Worm (Caenorhabditis elegans): ENCODE data around the gene ndus-8.

The ndus-8 gene

DNA sequence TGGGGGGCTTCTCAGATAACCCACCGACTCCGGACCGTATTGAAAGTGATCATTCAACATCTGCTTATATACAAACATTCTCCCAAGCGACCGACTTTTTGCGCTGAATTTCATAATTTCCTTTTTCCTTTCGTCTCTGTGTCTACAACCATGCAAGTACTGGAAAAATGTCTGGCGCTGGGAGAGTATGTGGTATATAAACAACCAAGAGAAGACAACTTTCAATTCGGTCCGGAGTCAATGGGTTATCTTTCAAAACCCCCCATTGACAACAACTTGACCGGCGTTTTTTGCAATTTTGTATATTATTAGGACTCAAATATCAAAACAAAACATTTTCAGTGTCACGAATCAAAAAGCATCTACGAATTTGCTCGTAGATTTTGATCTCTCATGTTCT is 44.5 kb upstream of the ndus-8 start (continued):
- TF ChIP-seq lin-40 (tag; optimal IDR thresholded peaks at IDR 0.05) (peak; percentile 90), madf-10 (tag; optimal IDR thresholded peaks at IDR 0.05) (peak; percentile 62), dpl-1 (GFP tag; optimal IDR thresholded peaks at IDR 0.05) (peak; percentile 18), bed-2 (GFP tag; IDR thresholded peaks at IDR 0.05) (no peak), lsy-27 (tag; optimal IDR thresholded peaks at IDR 0.05; ENCODE audit: borderline replicate concordance, insufficient read depth) (no peak), hsf-1 (GFP tag; IDR thresholded peaks at IDR 0.05) (no peak), B0019.2 (GFP tag; conservative IDR thresholded peaks at IDR 0.05) (no peak), Y79H2A.3 (GFP tag; conservative IDR thresholded peaks at IDR 0.05) (no peak), F39B2.1 (GFP tag; IDR thresholded peaks at IDR 0.05) (no peak), chd-7 (tag; optimal IDR thresholded peaks at IDR 0.05) (peak; percentile 71), aptf-2 (GFP tag; conservative IDR thresholded peaks at IDR 0.05) (no peak), bed-1 (GFP tag; IDR thresholded peaks at IDR 0.05) (no peak), him-1 (tag; optimal IDR thresholded peaks at IDR 0.05) (no peak), mxl-1 (tag; optimal IDR thresholded peaks at IDR 0.05) (no peak), hlh-26 (GFP tag; conservative IDR thresholded peaks at IDR 0.05) (no peak), C06A6.2 (GFP tag; conservative IDR thresholded peaks at IDR 0.05) (peak; percentile 79), D2030.7 (GFP tag; IDR thresholded peaks at IDR 0.05) (no peak), madf-6 (GFP tag; IDR thresholded peaks at IDR 0.05) (no peak), hlh-12 (tag; optimal IDR thresholded peaks at IDR 0.05) (no peak), B0035.1 (tag; optimal IDR thresholded peaks at IDR 0.05) (no peak), dox-1 (GFP tag; IDR thresholded peaks at IDR 0.05) (peak; percentile 56), zfh-2 (GFP tag; conservative IDR thresholded peaks at IDR 0.05) (no peak), snpc-1.1 (tag; optimal IDR thresholded peaks at IDR 0.05; ENCODE audit: insufficient read depth) (peak; percentile 73), die-1 (tag; optimal IDR thresholded peaks at IDR 0.05) (peak; percentile 16), zim-3 (tag; optimal IDR thresholded peaks at IDR 0.05) (peak; percentile 36), rec-8 (tag; optimal IDR thresholded peaks at IDR 0.05) (peak in 1 of 2 experiments; percentile 6), madf-8 (GFP tag; conservative IDR thresholded peaks at IDR 0.05) (no peak), F23B12.7 (tag; optimal IDR thresholded peaks at IDR 0.05; ENCODE audit: insufficient read depth) (peak; percentile 41), unc-62 (GFP tag; optimal IDR thresholded peaks at IDR 0.05) (no peak), ztf-3 (GFP tag; optimal IDR thresholded peaks at IDR 0.05) (no peak), xnd-1 (tag; optimal IDR thresholded peaks at IDR 0.05) (no peak), F33H1.4 (GFP tag; IDR thresholded peaks at IDR 0.05) (peak; percentile 18; the same call in 1 of the 2 replicates), F37B4.10 (GFP tag; IDR thresholded peaks at IDR 0.05) (no peak), hrde-1 (tag; optimal IDR thresholded peaks at IDR 0.05; ENCODE audit: borderline replicate concordance) (no peak), ztf-6 (GFP tag; IDR thresholded peaks at IDR 0.05) (no peak), ets-4 (GFP tag; optimal IDR thresholded peaks at IDR 0.05) (peak; percentile 23), lin-35 (GFP tag; optimal IDR thresholded peaks at IDR 0.05) (peak in 1 of 3 experiments; percentile 67), ekl-4 (GFP tag; IDR thresholded peaks at IDR 0.05) (no peak), rcor-1 (GFP tag; IDR thresholded peaks at IDR 0.05) (peak; percentile 38; the same call in 1 of the 2 replicates), F57A8.1 (GFP tag; optimal IDR thresholded peaks at IDR 0.05) (no peak), sptf-2 (GFP tag; optimal IDR thresholded peaks at IDR 0.05) (no peak), ceh-79 (tag; optimal IDR thresholded peaks at IDR 0.05) (peak; percentile 67), attf-3 (GFP tag; conservative IDR thresholded peaks at IDR 0.05) (peak; percentile 46; the same call in 1 of the 2 replicates), nfya-1 (tag; optimal IDR thresholded peaks at IDR 0.05; ENCODE audit: borderline replicate concordance, insufficient read depth) (no peak), F10E7.11 (tag; optimal IDR thresholded peaks at IDR 0.05) (no peak), ccch-3 (GFP tag; optimal IDR thresholded peaks at IDR 0.05) (no peak), nhr-90 (tag; optimal IDR thresholded peaks at IDR 0.05) (peak; percentile 49), F57C9.4 (tag; optimal IDR thresholded peaks at IDR 0.05) (no peak)

Measured in whole organism, young adult.